Fruit fly (Drosophila melanogaster) whole organism, embryonic: ENCODE data around the gene CG33703.

Source experiments
- Awh ChIP-seq: fragments of 200-800 bp; sonication (Bioruptor generic); IDR thresholded peaks from 2 replicates; pipeline ENCODE4, ENCODE4 v1.3.6; 2022; ENCODE audit warnings: missing biosample characterization, missing genetic modification characterization
- CG14667 ChIP-seq: fragments of 200-800 bp; sonication (Bioruptor generic); IDR thresholded peaks from 2 replicates; pipeline ENCODE4 v1.3.6; 2022; ENCODE audit warnings: missing biosample characterization, missing genetic modification characterization
- CG14965 ChIP-seq: fragments of 200-800 bp; sonication (Bioruptor generic); optimal IDR thresholded peaks from 2 replicates; lab custom pipeline; 2016; ENCODE audit warnings: missing biosample characterization, missing genetic modification characterization, borderline replicate concordance
- CG1602 ChIP-seq: fragments of 200-800 bp; sonication (Bioruptor generic); optimal IDR thresholded peaks from 3 replicates; lab custom pipeline; 2016; ENCODE audit warnings: missing biosample characterization, missing genetic modification characterization
- CG1832 ChIP-seq: fragments of 200-800 bp; sonication (Bioruptor generic); optimal IDR thresholded peaks from 2 replicates; lab custom pipeline; 2017; ENCODE audit warnings: missing biosample characterization, mild to moderate bottlenecking, missing genetic modification characterization, inconsistent platforms
- CG18476 ChIP-seq: fragments of 200-800 bp; sonication (Bioruptor generic); optimal IDR thresholded peaks from 2 replicates; lab custom pipeline; 2016; ENCODE audit warnings: missing biosample characterization, mild to moderate bottlenecking, missing genetic modification characterization
- CG2129 ChIP-seq: fragments of 200-800 bp; sonication (Bioruptor generic); IDR thresholded peaks from 2 replicates; pipeline ENCODE4 v1.3.6; 2022; ENCODE audit warnings: missing biosample characterization, missing genetic modification characterization; ENCODE audit not compliant: partially characterized antibody
- CG2199 ChIP-seq: fragments of 200-800 bp; sonication (Bioruptor generic); IDR thresholded peaks from 3 replicates; pipeline ENCODE4 v1.3.6; 2022; ENCODE audit warnings: missing biosample characterization, missing genetic modification characterization
- CG3065 ChIP-seq: fragments of 200-800 bp; sonication (Bioruptor generic); optimal IDR thresholded peaks from 2 replicates; lab custom pipeline; 2016; ENCODE audit warnings: missing biosample characterization, missing genetic modification characterization
- CG32767 ChIP-seq: fragments of 200-800 bp; sonication (Bioruptor generic); IDR thresholded peaks from 2 replicates; pipeline ENCODE4 v1.3.6; 2022; ENCODE audit warnings: missing biosample characterization, missing genetic modification characterization
- CG33557 ChIP-seq: fragments of 200-800 bp; sonication (Bioruptor generic); optimal IDR thresholded peaks from 2 replicates; lab custom pipeline; 2019; ENCODE audit warnings: missing biosample characterization, mild to moderate bottlenecking, missing genetic modification characterization, moderate library complexity
- CG34422 ChIP-seq: fragments of 200-800 bp; sonication (Bioruptor generic); IDR thresholded peaks from 3 replicates; pipeline ENCODE4 v1.3.6; 2022; ENCODE audit warnings: missing biosample characterization, missing genetic modification characterization
- CG3838 ChIP-seq: fragments of 200-800 bp; sonication (Bioruptor generic); optimal IDR thresholded peaks from 3 replicates; lab custom pipeline; 2016; ENCODE audit warnings: missing biosample characterization, missing genetic modification characterization
- CG4282 ChIP-seq: fragments of 200-800 bp; sonication (Bioruptor generic); optimal IDR thresholded peaks from 2 replicates; lab custom pipeline; 2016; ENCODE audit warnings: missing biosample characterization, missing genetic modification characterization
- CG4328 ChIP-seq: fragments of 200-800 bp; sonication (Bioruptor generic); optimal IDR thresholded peaks from 3 replicates; lab custom pipeline; 2017; ENCODE audit warnings: missing biosample characterization, missing genetic modification reagents, missing genetic modification characterization
- CG4730 ChIP-seq: fragments of 200-800 bp; sonication (Bioruptor generic); IDR thresholded peaks from 2 replicates; pipeline ENCODE4 v1.3.6; 2022; ENCODE audit warnings: missing biosample characterization, missing genetic modification characterization
- CG4854 ChIP-seq: fragments of 200-800 bp; sonication (Bioruptor generic); optimal IDR thresholded peaks from 2 replicates; lab custom pipeline; 2016; ENCODE audit warnings: missing biosample characterization, missing genetic modification characterization, inconsistent platforms
- CG6689 ChIP-seq: fragments of 200-800 bp; sonication (Bioruptor generic); IDR thresholded peaks from 2 replicates; pipeline ENCODE4 v1.3.6; 2022; ENCODE audit warnings: missing biosample characterization, missing genetic modification characterization
- CG6765 ChIP-seq: fragments of 200-800 bp; sonication (Bioruptor generic); optimal IDR thresholded peaks from 3 replicates; lab custom pipeline; 2017; ENCODE audit warnings: missing biosample characterization, mild to moderate bottlenecking, missing genetic modification characterization
- CG8944 ChIP-seq: fragments of 200-800 bp; sonication (Bioruptor generic); optimal IDR thresholded peaks from 3 replicates; lab custom pipeline; 2016; ENCODE audit warnings: missing biosample characterization, missing genetic modification characterization
- E2f1 ChIP-seq: fragments of 200-800 bp; sonication (Bioruptor generic); IDR thresholded peaks from 2 replicates; pipeline ENCODE4 v1.3.6; 2022; ENCODE audit warnings: missing biosample characterization, missing genetic modification characterization
- GATAe ChIP-seq: fragments of 200-800 bp; sonication (Bioruptor generic); conservative IDR thresholded peaks from 2 replicates; pipeline ENCODE4 v1.3.6; 2022; ENCODE audit warnings: missing biosample characterization, missing genetic modification characterization
- Hand ChIP-seq: fragments of 200-800 bp; sonication (Bioruptor generic); optimal IDR thresholded peaks from 2 replicates; lab custom pipeline; 2017; ENCODE audit warnings: mild to moderate bottlenecking, missing biosample characterization, missing genetic modification reagents, missing genetic modification characterization
- MTF-1 ChIP-seq: fragments of 200-800 bp; sonication (Bioruptor generic); optimal IDR thresholded peaks from 2 replicates; lab custom pipeline; 2018; ENCODE audit warnings: missing biosample characterization, mild to moderate bottlenecking, missing genetic modification characterization, borderline replicate concordance
- Opbp ChIP-seq: fragments of 200-800 bp; sonication (Bioruptor generic); IDR thresholded peaks from 3 replicates; pipeline ENCODE4 v1.3.6; 2022; ENCODE audit warnings: missing biosample characterization, missing genetic modification characterization; ENCODE audit not compliant: partially characterized antibody
- PHDP ChIP-seq: fragments of 200-800 bp; sonication (Bioruptor generic); optimal IDR thresholded peaks from 3 replicates; lab custom pipeline; 2018; ENCODE audit warnings: missing biosample characterization, mild to moderate bottlenecking, missing genetic modification characterization, moderate library complexity
- Ssrp ChIP-seq: fragments of 200-800 bp; sonication (Bioruptor generic); optimal IDR thresholded peaks from 2 replicates; lab custom pipeline; 2018; ENCODE audit warnings: missing biosample characterization, mild to moderate bottlenecking, missing genetic modification characterization, moderate library complexity
- Usf ChIP-seq: fragments of 200-800 bp; sonication (Bioruptor generic); optimal IDR thresholded peaks from 2 replicates; lab custom pipeline; 2017; ENCODE audit warnings: missing genotype, missing biosample characterization, missing genetic modification characterization
- bigmax ChIP-seq: fragments of 200-800 bp; sonication (Bioruptor generic); optimal IDR thresholded peaks from 2 replicates; lab custom pipeline; 2018; ENCODE audit warnings: missing biosample characterization, mild to moderate bottlenecking, missing genetic modification characterization
- caup ChIP-seq: fragments of 200-800 bp; sonication (Bioruptor generic); optimal IDR thresholded peaks from 3 replicates; lab custom pipeline; 2017; ENCODE audit warnings: missing biosample characterization, mild to moderate bottlenecking, missing genetic modification characterization, moderate library complexity; ENCODE audit not compliant: severe bottlenecking
- cwo ChIP-seq: fragments of 200-800 bp; sonication (Bioruptor generic); optimal IDR thresholded peaks from 3 replicates; lab custom pipeline; 2017; ENCODE audit warnings: missing biosample characterization, missing genetic modification characterization, mild to moderate bottlenecking, moderate library complexity, missing genetic modification reagents
- dati ChIP-seq: fragments of 200-800 bp; sonication (Bioruptor generic); IDR thresholded peaks from 2 replicates; pipeline ENCODE4 v1.3.6; 2022; ENCODE audit warnings: missing biosample characterization, missing genetic modification characterization
- dmrt99B ChIP-seq: fragments of 200-800 bp; sonication (Bioruptor generic); optimal IDR thresholded peaks from 2 replicates; lab custom pipeline; 2018; ENCODE audit warnings: missing biosample characterization, mild to moderate bottlenecking, missing genetic modification characterization, moderate library complexity
- fru ChIP-seq: fragments of >200 bp; optimal IDR thresholded peaks from 2 replicates; lab custom pipeline; 2017
- gt ChIP-seq: fragments of 200-800 bp; sonication (Bioruptor generic); IDR thresholded peaks from 2 replicates; pipeline ENCODE4 v1.3.6; 2022; ENCODE audit warnings: missing biosample characterization, missing genetic modification characterization
- hb ChIP-seq: fragments of 200-800 bp; sonication (Bioruptor generic); IDR thresholded peaks from 3 replicates; pipeline ENCODE4 v1.3.6; 2022; ENCODE audit warnings: missing biosample characterization, missing genetic modification characterization; ENCODE audit not compliant: partially characterized antibody
- nmo ChIP-seq: fragments of 200-800 bp; sonication (Bioruptor generic); optimal IDR thresholded peaks from 2 replicates; lab custom pipeline; 2018; ENCODE audit warnings: missing biosample characterization, mild to moderate bottlenecking, missing genetic modification characterization, moderate library complexity
- nom ChIP-seq: fragments of 200-800 bp; sonication (Bioruptor generic); optimal IDR thresholded peaks from 2 replicates; lab custom pipeline; 2017; ENCODE audit warnings: missing biosample characterization, missing genetic modification characterization, mild to moderate bottlenecking, moderate library complexity, missing genetic modification reagents
- odd ChIP-seq: fragments of 200-800 bp; sonication (Bioruptor generic); optimal IDR thresholded peaks from 2 replicates; lab custom pipeline; 2017; ENCODE audit warnings: missing biosample characterization, mild to moderate bottlenecking, missing genetic modification characterization
- onecut ChIP-seq: fragments of 200-800 bp; sonication (Bioruptor generic); IDR thresholded peaks from 2 replicates; pipeline ENCODE4 v1.3.6; 2022; ENCODE audit warnings: missing biosample characterization, missing genetic modification characterization
- pros ChIP-seq: fragments of 200-800 bp; sonication (Bioruptor generic); optimal IDR thresholded peaks from 3 replicates; lab custom pipeline; 2019; ENCODE audit warnings: missing biosample characterization, mild to moderate bottlenecking, missing genetic modification characterization, moderate library complexity
- pzg ChIP-seq: fragments of 200-800 bp; sonication (Bioruptor generic); optimal IDR thresholded peaks from 3 replicates; lab custom pipeline; 2018; ENCODE audit warnings: missing biosample characterization, mild to moderate bottlenecking, missing genetic modification characterization, moderate library complexity
- salm ChIP-seq: fragments of 200-800 bp; sonication (Bioruptor generic); optimal IDR thresholded peaks from 2 replicates; lab custom pipeline; 2018; ENCODE audit warnings: missing biosample characterization, mild to moderate bottlenecking, missing genetic modification characterization
- stc ChIP-seq: fragments of 200-800 bp; sonication (Bioruptor generic); IDR thresholded peaks from 2 replicates; pipeline ENCODE4 v1.3.6; 2022; ENCODE audit warnings: missing biosample characterization, missing genetic modification characterization
- tap ChIP-seq: fragments of 200-800 bp; optimal IDR thresholded peaks from 3 replicates; lab custom pipeline; 2019; ENCODE audit warnings: missing biosample characterization, mild to moderate bottlenecking, missing genetic modification characterization, moderate library complexity
- trem ChIP-seq: fragments of 200-800 bp; optimal IDR thresholded peaks from 3 replicates; lab custom pipeline; 2019; ENCODE audit warnings: missing biosample characterization, mild to moderate bottlenecking, missing genetic modification characterization, moderate library complexity
- ttk ChIP-seq: fragments of 200-800 bp; sonication (Bioruptor generic); IDR thresholded peaks from 2 replicates; pipeline ENCODE4 v2.1.2; 2022; ENCODE audit warnings: missing biosample characterization, missing genetic modification characterization
- vfl ChIP-seq: fragments of 200-800 bp; sonication (Bioruptor generic); optimal IDR thresholded peaks from 2 replicates; lab custom pipeline; 2016; ENCODE audit warnings: missing biosample characterization, missing genetic modification characterization
- zen2 ChIP-seq: fragments of 200-800 bp; sonication (Bioruptor generic); IDR thresholded peaks from 3 replicates; pipeline ENCODE4 v1.3.6; 2022; ENCODE audit warnings: missing biosample characterization, missing genetic modification characterization; ENCODE audit not compliant: partially characterized antibody

CG33703 gene

DNA sequence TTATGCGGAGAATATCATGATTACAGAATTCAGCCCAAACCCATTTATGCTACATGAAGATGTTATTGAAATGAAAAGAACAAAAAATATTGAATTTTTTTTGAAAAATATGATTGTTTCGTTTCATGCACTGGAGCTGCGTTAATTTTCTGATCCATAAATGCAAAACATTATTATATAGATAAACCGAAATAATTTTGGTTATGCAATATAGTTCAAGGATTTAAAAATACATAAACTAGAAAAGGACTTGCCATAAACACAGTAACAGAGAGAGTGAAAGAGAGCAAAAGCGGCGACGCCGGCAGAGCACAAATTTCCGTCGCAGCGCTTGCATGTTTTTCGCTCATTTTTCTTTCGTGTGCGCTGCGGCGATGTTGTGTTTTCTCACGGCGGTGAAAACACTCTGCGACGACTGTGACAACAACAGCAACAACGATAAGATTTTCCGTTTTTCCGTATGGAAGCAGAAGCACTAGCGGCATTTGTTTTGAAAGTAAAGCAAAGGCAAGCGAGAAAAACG, 50.2 kb downstream of the CG33703 start (continued):
- TF ChIP-seq MTF-1: peak; percentile 82
- TF ChIP-seq Usf (GFP tag; lab: Kevin White, UChicago): peak; percentile 47
- TF ChIP-seq CG1602: peak; percentile 75
- TF ChIP-seq Ssrp (tag; lab: Kevin White, UChicago): peak; percentile 91
- TF ChIP-seq trem: peak; percentile 91
- TF ChIP-seq CG14965 (GFP tag; lab: Kevin White, UChicago): peak; percentile 47
- TF ChIP-seq Hand: peak; percentile 85
- peak; percentile 35 for TF ChIP-seq vfl (GFP tag; lab: Kevin White, UChicago)
- TF ChIP-seq caup (GFP tag; lab: Kevin White, UChicago): peak; percentile 79
- peak; percentile 78 for TF ChIP-seq CG32767 (GFP tag; lab: Robert Waterston, UW)
- TF ChIP-seq CG4730: peak; percentile 45; the same call in 1 of the 2 replicates
- peak; percentile 67 for TF ChIP-seq CG3065 (GFP tag; lab: Kevin White, UChicago)
- no peak for TF ChIP-seq GATAe (GFP tag; lab: Robert Waterston, UW)
- peak; percentile 81 for TF ChIP-seq CG4854 (GFP tag; lab: Kevin White, UChicago)
- TF ChIP-seq dmrt99B: peak; percentile 94
- TF ChIP-seq pzg (GFP tag; lab: Kevin White, UChicago): no peak
- peak; percentile 82 for TF ChIP-seq cwo (GFP tag; lab: Kevin White, UChicago)
- TF ChIP-seq CG33557 (GFP tag; lab: Kevin White, UChicago): peak; percentile 92
- no peak for TF ChIP-seq CG4282 (GFP tag; lab: Kevin White, UChicago)
- TF ChIP-seq CG6765: peak; percentile 88
- TF ChIP-seq tap (tag; lab: Kevin White, UChicago): peak; percentile 86
- no peak for TF ChIP-seq fru (lab: Kevin White, UChicago)
- peak; percentile 29; the same call in 1 of the 2 replicates for TF ChIP-seq ttk
- TF ChIP-seq onecut (GFP tag; lab: Robert Waterston, UW): peak; percentile 69
- TF ChIP-seq Awh (GFP tag; lab: Robert Waterston, UW): peak; percentile 31; the same call in 1 of the 2 replicates
- TF ChIP-seq gt (GFP tag; lab: Robert Waterston, UW): peak; percentile 58; the same call in 1 of the 2 replicates
- TF ChIP-seq CG34422 (GFP tag; lab: Robert Waterston, UW): no peak; the same call in 1 of the 3 replicates
- peak; percentile 53; the same call in 2 of the 3 replicates for TF ChIP-seq Opbp (GFP tag; lab: Robert Waterston, UW)
- TF ChIP-seq zen2 (GFP tag; lab: Robert Waterston, UW): no peak
- TF ChIP-seq stc (GFP tag; lab: Robert Waterston, UW): peak; percentile 82
- peak; percentile 82 for TF ChIP-seq CG6689
- TF ChIP-seq nmo: peak; percentile 92
- peak; percentile 77 for TF ChIP-seq E2f1 (GFP tag; lab: Robert Waterston, UW)
- TF ChIP-seq pros (GFP tag; lab: Kevin White, UChicago): peak; percentile 75
- peak; percentile 24 for TF ChIP-seq CG3838 (GFP tag; lab: Kevin White, UChicago)
- TF ChIP-seq CG1832 (GFP tag; lab: Kevin White, UChicago): no peak
- TF ChIP-seq hb (GFP tag; lab: Robert Waterston, UW): no peak
- TF ChIP-seq CG18476 (GFP tag; lab: Kevin White, UChicago): peak; percentile 91
- peak; percentile 77 for TF ChIP-seq nom (GFP tag; lab: Kevin White, UChicago)
- TF ChIP-seq CG4328: peak; percentile 88
- TF ChIP-seq odd (GFP tag; lab: Kevin White, UChicago): peak; percentile 91
- TF ChIP-seq CG2129 (GFP tag; lab: Robert Waterston, UW): no peak
- TF ChIP-seq CG2199 (GFP tag; lab: Robert Waterston, UW): peak; percentile 90; the same call in 2 of the 3 replicates
- no peak; the same call in 1 of the 2 replicates for TF ChIP-seq dati (GFP tag; lab: Robert Waterston, UW)
- TF ChIP-seq PHDP (tag; lab: Kevin White, UChicago): peak; percentile 95
- TF ChIP-seq CG14667 (GFP tag; lab: Robert Waterston, UW): 0 out of 2 replicates have a peak, but pooled peaks have one; percentile 22
- peak; percentile 89 for TF ChIP-seq salm (tag; lab: Kevin White, UChicago)
- no peak for TF ChIP-seq bigmax (GFP tag; lab: Kevin White, UChicago)
- TF ChIP-seq CG8944 (GFP tag; lab: Kevin White, UChicago): peak; percentile 51
